Fruit fly (Drosophila melanogaster) whole organism, prepupa: ENCODE measurements around the gene Atet.

ENCODE experiments used
- Blimp-1 ChIP-seq: fragments of 200-800 bp; sonication (Bioruptor generic); optimal IDR thresholded peaks from 3 replicates; lab custom pipeline; 2017; ENCODE audit warnings: missing biosample characterization, missing genetic modification characterization, mild to moderate bottlenecking, moderate library complexity, missing genetic modification reagents
- CG3032 ChIP-seq: fragments of 200-800 bp; optimal IDR thresholded peaks from 2 replicates; lab custom pipeline; 2019; ENCODE audit warnings: missing biosample characterization, mild to moderate bottlenecking, missing genetic modification characterization, moderate library complexity
- CG3919 ChIP-seq: fragments of 200-800 bp; sonication (Bioruptor generic); optimal IDR thresholded peaks from 3 replicates; lab custom pipeline; 2016; ENCODE audit warnings: missing biosample characterization, missing genetic modification characterization
- CG4318 ChIP-seq: fragments of 200-800 bp; sonication (Bioruptor generic); optimal IDR thresholded peaks from 3 replicates; lab custom pipeline; 2017; ENCODE audit warnings: missing biosample characterization, mild to moderate bottlenecking, missing genetic modification characterization
- CG6854 ChIP-seq: fragments of 200-800 bp; sonication (Bioruptor generic); optimal IDR thresholded peaks from 2 replicates; lab custom pipeline; 2017; ENCODE audit warnings: missing biosample characterization, mild to moderate bottlenecking, missing genetic modification characterization
- CG7368 ChIP-seq: fragments of 200-800 bp; sonication (Bioruptor generic); optimal IDR thresholded peaks from 3 replicates; lab custom pipeline; 2016; ENCODE audit warnings: missing biosample characterization, missing genetic modification characterization
- CG8632 ChIP-seq: fragments of 200-800 bp; sonication (Bioruptor generic); optimal IDR thresholded peaks from 3 replicates; lab custom pipeline; 2016; ENCODE audit warnings: missing biosample characterization, missing genetic modification characterization
- CG9139 ChIP-seq: fragments of 200-800 bp; sonication (Bioruptor generic); optimal IDR thresholded peaks from 3 replicates; lab custom pipeline; 2017; ENCODE audit warnings: missing biosample characterization, mild to moderate bottlenecking, missing genetic modification characterization
- Eip75B ChIP-seq: fragments of 200-800 bp; sonication (Bioruptor generic); optimal IDR thresholded peaks from 3 replicates; lab custom pipeline; 2016; ENCODE audit warnings: missing biosample characterization, missing genetic modification characterization
- Eip78C ChIP-seq: fragments of 200-800 bp; sonication (Bioruptor generic); peaks from one replicate; lab custom pipeline; 2016; ENCODE audit warnings: missing biosample characterization, missing genetic modification characterization
- Eip93F ChIP-seq: fragments of 200-800 bp; sonication (Bioruptor generic); optimal IDR thresholded peaks from 2 replicates; lab custom pipeline; 2016; ENCODE audit warnings: missing biosample characterization, mild to moderate bottlenecking, missing genetic modification characterization
- Ets96B ChIP-seq: fragments of 200-800 bp; optimal IDR thresholded peaks from 2 replicates; lab custom pipeline; 2019; ENCODE audit warnings: missing biosample characterization, mild to moderate bottlenecking, missing genetic modification characterization, moderate library complexity
- Gug ChIP-seq: fragments of 200-800 bp; sonication (Bioruptor generic); IDR thresholded peaks from 2 replicates; pipeline ENCODE4 v1.3.6; 2022; ENCODE audit warnings: missing biosample characterization, missing genetic modification characterization
- Hr38 ChIP-seq: sonication (Bioruptor generic); optimal IDR thresholded peaks from 2 replicates; lab custom pipeline; 2016; ENCODE audit warnings: missing biosample characterization, missing genetic modification characterization
- Hr39 ChIP-seq: fragments of 200-800 bp; sonication (Bioruptor generic); optimal IDR thresholded peaks from 2 replicates; lab custom pipeline; 2016; ENCODE audit warnings: missing biosample characterization, missing genetic modification characterization
- Met ChIP-seq: fragments of 200-800 bp; sonication (Bioruptor generic); optimal IDR thresholded peaks from 3 replicates; lab custom pipeline; 2016; ENCODE audit warnings: missing biosample characterization, missing genetic modification characterization
- Sox102F ChIP-seq: fragments of 200-800 bp; sonication (Bioruptor generic); optimal IDR thresholded peaks from 2 replicates; lab custom pipeline; 2016; ENCODE audit warnings: missing biosample characterization, mild to moderate bottlenecking, missing genetic modification characterization
- dac ChIP-seq: fragments of 200-800 bp; sonication (Bioruptor generic); optimal IDR thresholded peaks from 2 replicates; lab custom pipeline; 2017; ENCODE audit warnings: missing biosample characterization, mild to moderate bottlenecking, missing genetic modification characterization
- dsx ChIP-seq: fragments of 200-800 bp; optimal IDR thresholded peaks from 3 replicates; lab custom pipeline; 2019; ENCODE audit warnings: missing biosample characterization, mild to moderate bottlenecking, missing genetic modification characterization, moderate library complexity; ENCODE audit not compliant: poor library complexity, severe bottlenecking
- eg ChIP-seq: fragments of 200-800 bp; sonication (Bioruptor generic); IDR thresholded peaks from 3 replicates; pipeline ENCODE4 v1.3.6; 2022; ENCODE audit warnings: missing biosample characterization, missing genetic modification characterization
- esn ChIP-seq: fragments of 200-800 bp; sonication (Bioruptor generic); optimal IDR thresholded peaks from 2 replicates; lab custom pipeline; 2016; ENCODE audit warnings: missing biosample characterization, mild to moderate bottlenecking, missing genetic modification characterization, moderate library complexity
- fkh ChIP-seq: fragments of 200-800 bp; sonication (Bioruptor generic); optimal IDR thresholded peaks from 3 replicates; lab custom pipeline; 2017; ENCODE audit warnings: missing biosample characterization, mild to moderate bottlenecking, missing genetic modification characterization, moderate library complexity
- net ChIP-seq: fragments of 200-800 bp; sonication (Bioruptor generic); optimal IDR thresholded peaks from 3 replicates; lab custom pipeline; 2016; ENCODE audit warnings: missing biosample characterization, missing genetic modification characterization
- ss ChIP-seq, 2 experiments: fragments of 200-800 bp; sonication (Bioruptor generic); optimal IDR thresholded peaks; 2 replicates in 1 of 2; 3 replicates in 1 of 2; lab custom pipeline; 2017 to 2018; ENCODE audit warnings: mild to moderate bottlenecking in 2 of 2, missing biosample characterization in 2 of 2, missing genetic modification characterization in 2 of 2, moderate library complexity in 1 of 2
- svp ChIP-seq: fragments of 200-800 bp; sonication (Bioruptor generic); peaks from one replicate; lab custom pipeline; 2016; ENCODE audit warnings: missing biosample characterization, missing genetic modification characterization
- vri ChIP-seq: fragments of 200-800 bp; sonication (Bioruptor generic); optimal IDR thresholded peaks from 3 replicates; lab custom pipeline; 2016; ENCODE audit warnings: missing biosample characterization, mild to moderate bottlenecking, missing genetic modification characterization

Atet gene

dm6 chr2L:4375035-4376009, 41.6 kb downstream of the Atet start (continued):
- TF ChIP-seq CG3032 (tag; lab: Kevin White, UChicago), result peak; percentile 9
- peak; percentile 51 to 63 for TF ChIP-seq ss (GFP tag; optimal IDR thresholded peaks at IDR 0.05; lab: Kevin White, UChicago)
- no peak for TF ChIP-seq Hr38
- TF ChIP-seq Eip75B, result no peak

DNA sequence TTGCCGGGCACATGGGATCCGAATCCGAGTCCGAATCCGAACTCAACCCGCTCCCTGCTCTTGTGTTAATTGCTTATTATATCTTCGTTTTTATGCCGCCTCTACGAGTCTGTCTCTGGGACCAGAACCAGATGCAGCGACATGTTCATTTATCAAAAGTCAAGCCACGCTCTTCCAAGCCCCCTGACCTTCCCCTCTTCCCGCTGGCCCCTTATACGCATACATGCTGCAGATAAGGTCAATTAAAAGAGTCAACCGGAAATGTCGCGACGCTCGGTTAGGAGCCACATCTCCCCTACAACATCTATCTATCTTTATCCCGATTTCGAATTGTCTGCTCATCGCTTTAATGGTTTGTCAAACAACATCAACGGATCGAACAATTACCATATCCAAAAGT, 44.0 kb downstream of the Atet start:
- TF ChIP-seq svp (GFP tag; lab: Kevin White, UChicago) (peak; percentile 55), dac (GFP tag; lab: Kevin White, UChicago) (no peak)

dm6 chr2L:4378380-4378779, 44.7 kb downstream of the Atet start:
- TF ChIP-seq esn (GFP tag; lab: Kevin White, UChicago) (no peak), CG3919 (GFP tag; lab: Kevin White, UChicago) (no peak)

- TF ChIP-seq fkh (GFP tag; lab: Kevin White, UChicago), result peak; percentile 75
- TF ChIP-seq eg (GFP tag; lab: Robert Waterston, UW), result no peak
- TF ChIP-seq dsx (GFP tag; lab: Kevin White, UChicago), result no peak
- no peak for TF ChIP-seq CG8632 (GFP tag; lab: Kevin White, UChicago)
- TF ChIP-seq Met, result no peak
Observed at dm6 chr2L:4382522-4382921, 48.8 kb downstream of the Atet start, which contains the start of gene CG17612. Gene CG17612, minus strand, starts transcription at chr2L:4382735.

dm6 chr2L:4385387-4386279, 51.9 kb downstream of the Atet start, which contains the start of gene Vps53:
Gene Vps53, minus strand, starts transcription at chr2L:4386062.
- TF ChIP-seq Hr39 (GFP tag; lab: Kevin White, UChicago), result no peak
- TF ChIP-seq svp (GFP tag; lab: Kevin White, UChicago), result peak; percentile 98

- TF ChIP-seq Hr38, result no peak
- TF ChIP-seq CG3919 (GFP tag; lab: Kevin White, UChicago), result no peak
- no peak for TF ChIP-seq CG3032 (tag; lab: Kevin White, UChicago)
- no peak for TF ChIP-seq Eip78C
- no peak for TF ChIP-seq net
- no peak for TF ChIP-seq vri (GFP tag; lab: Kevin White, UChicago)
- no peak for TF ChIP-seq CG4318 (GFP tag; lab: Kevin White, UChicago)
- TF ChIP-seq fkh (GFP tag; lab: Kevin White, UChicago), result peak; percentile 89
- TF ChIP-seq svp (GFP tag; lab: Kevin White, UChicago), result peak; percentile 72
- TF ChIP-seq CG7368 (GFP tag; lab: Kevin White, UChicago), result no peak
- no peak for TF ChIP-seq Blimp-1 (GFP tag; lab: Kevin White, UChicago)
- no peak for TF ChIP-seq Gug (GFP tag; lab: Robert Waterston, UW)
Observed at dm6 chr2L:4386926-4387550, 53.3 kb downstream of the Atet start, which contains the start of gene Psf2. Gene Psf2, minus strand, starts transcription at chr2L:4387356.

- TF ChIP-seq svp (GFP tag; lab: Kevin White, UChicago), result peak; percentile 68
- no peak for TF ChIP-seq Sox102F
- no peak for TF ChIP-seq CG9139 (GFP tag; lab: Kevin White, UChicago)
- no peak for TF ChIP-seq Ets96B (tag; lab: Kevin White, UChicago)
- TF ChIP-seq ss (GFP tag; optimal IDR thresholded peaks at IDR 0.05; lab: Kevin White, UChicago), result no peak
- no peak for TF ChIP-seq CG6854 (GFP tag; lab: Kevin White, UChicago)
- TF ChIP-seq Eip93F, result no peak
Observed at dm6 chr2L:4388027-4388426, 54.3 kb downstream of the Atet start, which contains the start of gene Tps1. Gene Tps1, plus strand, starts transcription at chr2L:4388327.
